Fruit fly (Drosophila melanogaster): ENCODE measurements around the gene ey.

dm6 chr4:701948-702347 is 4.5 kb downstream of the ey start:
- TF ChIP-seq fru (optimal IDR thresholded peaks at IDR 0.05) (no peak), CG33213 (GFP tag; optimal IDR thresholded peaks at IDR 0.05) (no peak), aop (GFP tag; IDR thresholded peaks at IDR 0.05) (no peak)
